Worm (Caenorhabditis elegans): ENCODE measurements around the gene lido-7.

Gene lido-7

DNA sequence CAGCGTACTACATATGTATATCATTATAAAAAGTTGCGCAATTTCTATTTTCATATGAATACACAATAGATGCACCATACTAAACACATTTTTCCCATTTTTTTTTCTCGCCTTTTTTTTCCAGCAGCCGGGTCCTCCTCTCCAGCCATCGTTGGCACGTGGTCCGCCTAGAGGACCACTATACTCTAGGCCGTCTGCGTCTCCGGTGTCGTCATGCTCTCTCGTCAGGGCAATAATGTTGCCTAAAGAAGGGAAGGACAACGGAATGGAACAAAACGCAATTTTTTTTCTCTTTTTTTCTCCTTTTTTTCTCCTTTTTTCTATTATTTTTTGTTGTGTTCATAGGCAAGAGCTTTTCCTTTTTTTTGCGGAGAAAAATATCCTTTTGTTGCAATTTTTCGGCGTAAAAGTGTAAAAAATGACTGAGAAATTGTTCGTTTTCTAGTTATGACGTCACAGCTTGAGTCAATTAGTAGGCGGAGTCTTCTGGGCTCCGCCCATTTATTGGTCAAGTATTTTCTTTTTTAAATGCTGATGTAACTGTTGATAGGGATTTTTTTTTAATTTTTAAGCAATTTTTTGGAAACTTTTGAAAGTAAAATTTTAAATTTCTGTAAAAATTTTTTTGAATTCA, 25.5 kb upstream of the lido-7 start:
- TF ChIP-seq elt-1 (tag; optimal IDR thresholded peaks at IDR 0.05): no peak
- no peak for TF ChIP-seq unc-62 (GFP tag; optimal IDR thresholded peaks at IDR 0.05)
- TF ChIP-seq unc-55 (GFP tag; optimal IDR thresholded peaks at IDR 0.05): peak; percentile 47
- peak; percentile 46 for TF ChIP-seq Y55F3AM.14 (GFP tag; optimal IDR thresholded peaks at IDR 0.05)
- no peak for TF ChIP-seq ZK546.5 (tag; optimal IDR thresholded peaks at IDR 0.05)
- TF ChIP-seq crh-2 (tag; optimal IDR thresholded peaks at IDR 0.05): peak; percentile 40
- peak; percentile 57 for TF ChIP-seq F13H6.1 (tag; optimal IDR thresholded peaks at IDR 0.05)
- no peak for TF ChIP-seq ztf-4 (tag; optimal IDR thresholded peaks at IDR 0.05)
- TF ChIP-seq lin-11 (tag; optimal IDR thresholded peaks at IDR 0.05): peak; percentile 7
- peak; percentile 79 for TF ChIP-seq sma-9 (GFP tag; optimal IDR thresholded peaks at IDR 0.05)
- TF ChIP-seq sma-9 (tag; optimal IDR thresholded peaks at IDR 0.05): no peak
- peak; percentile 41 for TF ChIP-seq C34F6.9 (tag; optimal IDR thresholded peaks at IDR 0.05)
- peak; percentile 31 for TF ChIP-seq mab-5 (tag; optimal IDR thresholded peaks at IDR 0.05)
- peak; percentile 81 for TF ChIP-seq zag-1 (tag; optimal IDR thresholded peaks at IDR 0.05)
- TF ChIP-seq mdl-1 (tag; optimal IDR thresholded peaks at IDR 0.05): peak; percentile 97 to 98

DNA sequence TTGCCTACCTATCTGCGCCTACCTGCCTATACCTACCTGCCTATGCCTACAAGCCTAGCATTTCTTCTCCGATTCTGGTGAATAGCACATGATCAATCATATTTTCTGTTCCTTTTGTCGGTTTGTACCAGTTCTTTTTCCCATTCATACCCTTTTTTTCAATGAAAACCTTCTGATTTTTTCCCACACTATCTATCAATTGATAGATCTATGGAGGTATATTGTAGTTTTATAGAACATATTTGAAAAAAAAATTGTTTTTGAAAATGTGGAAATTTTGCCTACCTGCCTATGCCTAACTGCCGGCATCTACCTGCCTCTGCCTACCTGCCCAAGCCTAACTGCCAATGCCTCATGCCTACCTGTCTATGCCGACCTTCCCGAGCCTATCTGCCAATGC, 24.5 kb upstream of the lido-7 start:
- TF ChIP-seq mab-5 (tag; optimal IDR thresholded peaks at IDR 0.05) (no peak), sma-9 (GFP tag; optimal IDR thresholded peaks at IDR 0.05) (no peak), sma-9 (tag; optimal IDR thresholded peaks at IDR 0.05) (no peak), nhr-6 (tag; optimal IDR thresholded peaks at IDR 0.05) (no peak), nhr-10 (tag; optimal IDR thresholded peaks at IDR 0.05) (no peak), nhr-77 (tag; optimal IDR thresholded peaks at IDR 0.05) (no peak), elt-3 (tag; optimal IDR thresholded peaks at IDR 0.05) (no peak), sem-4 (tag; optimal IDR thresholded peaks at IDR 0.05) (no peak), nhr-21 (tag; optimal IDR thresholded peaks at IDR 0.05) (no peak), blmp-1 (tag; optimal IDR thresholded peaks at IDR 0.05; ENCODE audit: insufficient read depth) (no peak), elt-1 (tag; optimal IDR thresholded peaks at IDR 0.05) (no peak), zag-1 (tag; optimal IDR thresholded peaks at IDR 0.05) (no peak), unc-62 (GFP tag; optimal IDR thresholded peaks at IDR 0.05) (no peak), peb-1 (tag; optimal IDR thresholded peaks at IDR 0.05) (no peak), sma-3 (GFP tag; optimal IDR thresholded peaks at IDR 0.05) (no peak), unc-39 (tag; optimal IDR thresholded peaks at IDR 0.05) (no peak), mdl-1 (tag; optimal IDR thresholded peaks at IDR 0.05) (no peak), aly-2 (tag; optimal IDR thresholded peaks at IDR 0.05) (no peak), lin-11 (tag; optimal IDR thresholded peaks at IDR 0.05) (no peak), nhr-129 (tag; optimal IDR thresholded peaks at IDR 0.05) (no peak), gmeb-1 (tag; optimal IDR thresholded peaks at IDR 0.05) (no peak)

DNA sequence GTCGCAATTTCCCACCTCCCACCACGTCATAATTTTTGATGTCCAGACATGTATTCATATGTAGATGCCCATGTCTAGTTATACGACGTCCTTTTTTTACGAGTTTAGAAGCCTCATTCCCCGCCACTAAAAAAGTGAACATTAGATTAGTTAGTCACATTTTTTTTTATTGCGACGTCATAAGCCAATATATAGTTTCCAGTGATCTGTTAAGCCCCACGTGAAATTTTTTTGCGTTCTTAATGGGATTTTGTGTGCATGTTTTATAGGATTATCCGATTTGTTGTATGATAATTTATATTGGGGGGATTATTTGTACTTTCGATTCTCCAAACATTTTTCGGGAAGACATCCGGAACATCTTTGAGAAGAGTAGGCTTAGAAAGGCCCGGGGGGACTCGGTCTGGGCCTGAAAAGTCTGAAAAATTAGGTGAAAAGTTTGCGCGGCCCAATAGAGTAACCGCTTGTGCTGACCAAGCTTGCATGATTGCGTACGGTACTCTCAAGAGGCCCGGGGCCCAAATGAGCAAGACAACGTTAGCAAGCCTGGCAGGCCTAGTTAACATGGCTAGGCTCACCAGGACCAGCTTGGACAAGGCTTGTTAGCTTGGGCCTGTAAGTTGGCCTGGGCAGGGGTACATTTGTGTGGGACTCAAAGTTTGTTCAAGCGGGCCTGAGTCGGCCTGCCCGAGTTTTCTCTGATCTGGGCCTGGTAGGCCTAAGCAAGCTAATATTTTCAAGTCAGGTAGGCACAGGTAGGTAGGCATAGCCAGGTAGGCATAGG, 22.7 kb upstream of the lido-7 start:
- TF ChIP-seq nhr-11 (tag; optimal IDR thresholded peaks at IDR 0.05) (no peak), Y55F3AM.14 (GFP tag; optimal IDR thresholded peaks at IDR 0.05) (no peak), blmp-1 (tag; optimal IDR thresholded peaks at IDR 0.05; ENCODE audit: insufficient read depth) (no peak), nhr-129 (tag; optimal IDR thresholded peaks at IDR 0.05) (no peak), nhr-77 (tag; optimal IDR thresholded peaks at IDR 0.05) (no peak), unc-62 (GFP tag; optimal IDR thresholded peaks at IDR 0.05) (no peak), zag-1 (tag; optimal IDR thresholded peaks at IDR 0.05) (no peak), nhr-10 (tag; optimal IDR thresholded peaks at IDR 0.05) (no peak), peb-1 (tag; optimal IDR thresholded peaks at IDR 0.05) (no peak), nhr-25 (tag; optimal IDR thresholded peaks at IDR 0.05) (no peak), ama-1 (optimal IDR thresholded peaks at IDR 0.05) (no peak), lsy-2 (tag; optimal IDR thresholded peaks at IDR 0.05) (no peak), fos-1 (tag; optimal IDR thresholded peaks at IDR 0.05) (no peak)

DNA sequence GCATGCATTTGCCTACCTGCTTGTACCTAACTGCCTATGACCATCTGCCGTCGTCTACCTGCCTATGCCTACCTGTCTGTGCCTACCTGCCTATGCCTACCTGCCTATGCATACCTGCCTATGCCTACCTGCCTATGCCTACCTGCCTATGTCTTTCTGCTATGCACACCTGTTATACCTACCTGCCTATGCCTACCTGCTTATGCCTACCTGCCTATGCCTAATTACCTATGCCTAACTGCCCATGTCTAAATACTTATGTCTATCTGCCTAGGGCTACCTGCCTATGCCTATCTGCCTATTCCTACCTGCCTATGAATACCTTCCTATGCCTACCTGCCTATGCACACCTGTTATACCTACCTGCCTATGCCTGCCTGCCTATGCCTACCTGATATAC, 21.8 kb upstream of the lido-7 start:
- TF ChIP-seq ceh-16 (tag; optimal IDR thresholded peaks at IDR 0.05) (no peak), nhr-6 (tag; optimal IDR thresholded peaks at IDR 0.05) (no peak), blmp-1 (tag; optimal IDR thresholded peaks at IDR 0.05; ENCODE audit: insufficient read depth) (no peak), ztf-1 (GFP tag; conservative IDR thresholded peaks at IDR 0.05) (no peak), nhr-23 (tag; optimal IDR thresholded peaks at IDR 0.05) (no peak), nhr-25 (tag; optimal IDR thresholded peaks at IDR 0.05) (no peak), dmd-4 (tag; optimal IDR thresholded peaks at IDR 0.05) (no peak), nhr-21 (tag; optimal IDR thresholded peaks at IDR 0.05) (no peak), nhr-11 (tag; optimal IDR thresholded peaks at IDR 0.05) (no peak), elt-3 (tag; optimal IDR thresholded peaks at IDR 0.05) (no peak), mdl-1 (tag; optimal IDR thresholded peaks at IDR 0.05) (no peak), unc-55 (GFP tag; optimal IDR thresholded peaks at IDR 0.05) (no peak)

Measured in whole organism, L2 larva.